Worm (Caenorhabditis elegans): ENCODE data around the gene fbxb-91.

- TF ChIP-seq ama-1 (optimal IDR thresholded peaks at IDR 0.05): no peak
- no peak for TF ChIP-seq ets-7 (tag; optimal IDR thresholded peaks at IDR 0.05)
- TF ChIP-seq tbx-11 (GFP tag; IDR thresholded peaks at IDR 0.05): no peak
- TF ChIP-seq pes-1 (GFP tag; IDR thresholded peaks at IDR 0.05): no peak
- no peak for TF ChIP-seq hmg-4 (GFP tag; optimal IDR thresholded peaks at IDR 0.05)
Measured at ce11 chrII:3711047-3711446, 39.5 kb downstream of the fbxb-91 start, which contains the start of gene fbxc-53.

Measured in whole organism, early embryonic.